Fruit fly (Drosophila melanogaster) whole organism: ENCODE measurements around the gene boi.

Experiments used
- CG8478 ChIP-seq: fragments of >200 bp; optimal IDR thresholded peaks from 2 replicates; lab custom pipeline; 2018; ENCODE audit warnings: inconsistent platforms
- Dll ChIP-seq: fragments of >200 bp; optimal IDR thresholded peaks from 2 replicates; lab custom pipeline; 2017
- EcR ChIP-seq, 2 experiments: fragments of >200 bp; optimal IDR thresholded peaks; 2 replicates each; lab custom pipeline; 2017; ENCODE audit warnings: missing biosample characterization in 2 of 2, missing genetic modification characterization in 2 of 2, missing genetic modification reagents in 2 of 2
- pan ChIP-seq: fragments of >200 bp; optimal IDR thresholded peaks from 2 replicates; lab custom pipeline; 2017
- psq ChIP-seq: fragments of >200 bp; optimal IDR thresholded peaks from 2 replicates; lab custom pipeline; 2017
- usp ChIP-seq: fragments of >200 bp; optimal IDR thresholded peaks from 2 replicates; lab custom pipeline; 2017; ENCODE audit warnings: missing biosample characterization, missing genetic modification characterization, mixed read lengths

The boi gene

dm6 chrX:2461421-2462393 is 8.1 kb downstream of the boi start:
- TF ChIP-seq usp (no peak), pan (lab: Kevin White, UChicago) (no peak), Dll (lab: Kevin White, UChicago) (no peak)

dm6 chrX:2459843-2460242 is 10.0 kb downstream of the boi start:
- no peak for TF ChIP-seq usp
- no peak for TF ChIP-seq psq (lab: Kevin White, UChicago)
- no peak for TF ChIP-seq Dll (lab: Kevin White, UChicago)
- no peak for TF ChIP-seq pan (lab: Kevin White, UChicago)
- no peak for TF ChIP-seq CG8478
- no peak for TF ChIP-seq EcR (GFP tag; optimal IDR thresholded peaks at IDR 0.05; lab: Kevin White, UChicago)

- no peak for TF ChIP-seq CG8478
- TF ChIP-seq EcR (GFP tag; optimal IDR thresholded peaks at IDR 0.05; lab: Kevin White, UChicago), result no peak
- TF ChIP-seq Dll (lab: Kevin White, UChicago), result no peak
- no peak for TF ChIP-seq usp
- no peak for TF ChIP-seq pan (lab: Kevin White, UChicago)
- TF ChIP-seq psq (lab: Kevin White, UChicago), result no peak
These were observed 11.9 kb downstream of the boi start for dm6 chrX:2457863-2458458.

- TF ChIP-seq EcR (GFP tag; optimal IDR thresholded peaks at IDR 0.05; lab: Kevin White, UChicago) (peak in 1 of 2 experiments; percentile 58), Dll (lab: Kevin White, UChicago) (no peak), CG8478 (no peak), usp (no peak), psq (lab: Kevin White, UChicago) (no peak), pan (lab: Kevin White, UChicago) (no peak)
These were observed 14.3 kb downstream of the boi start for dm6 chrX:2455337-2456246.

- no peak for TF ChIP-seq Dll (lab: Kevin White, UChicago)
- no peak for TF ChIP-seq pan (lab: Kevin White, UChicago)
- TF ChIP-seq psq (lab: Kevin White, UChicago), result no peak
- TF ChIP-seq usp, result no peak
- TF ChIP-seq CG8478, result no peak
- no peak for TF ChIP-seq EcR (GFP tag; optimal IDR thresholded peaks at IDR 0.05; lab: Kevin White, UChicago)
These were observed 16.1 kb downstream of the boi start for dm6 chrX:2453772-2454171.

dm6 chrX:2452734-2453133 is 17.1 kb downstream of the boi start:
- TF ChIP-seq EcR (GFP tag; optimal IDR thresholded peaks at IDR 0.05; lab: Kevin White, UChicago), result no peak
- no peak for TF ChIP-seq psq (lab: Kevin White, UChicago)
- no peak for TF ChIP-seq usp
- TF ChIP-seq CG8478, result no peak
- TF ChIP-seq Dll (lab: Kevin White, UChicago), result no peak
- TF ChIP-seq pan (lab: Kevin White, UChicago), result no peak

- no peak for TF ChIP-seq pan (lab: Kevin White, UChicago)
- no peak for TF ChIP-seq Dll (lab: Kevin White, UChicago)
- TF ChIP-seq psq (lab: Kevin White, UChicago), result no peak
- TF ChIP-seq CG8478, result no peak
- TF ChIP-seq usp, result no peak
- TF ChIP-seq EcR (GFP tag; optimal IDR thresholded peaks at IDR 0.05; lab: Kevin White, UChicago), result no peak
These were observed 22.0 kb downstream of the boi start, which contains the start of gene z for dm6 chrX:2447750-2448299. Gene z (plus strand): TSS chrX:2447769.

dm6 chrX:2443798-2444197 is 26.0 kb downstream of the boi start, which contains the start of gene tko:
Gene tko (minus strand): TSS chrX:2443976.
- TF ChIP-seq EcR (GFP tag; optimal IDR thresholded peaks at IDR 0.05; lab: Kevin White, UChicago) (no peak), pan (lab: Kevin White, UChicago) (no peak), psq (lab: Kevin White, UChicago) (no peak), CG8478 (no peak), Dll (lab: Kevin White, UChicago) (no peak), usp (no peak)

dm6 chrX:2440219-2440618 is 29.6 kb downstream of the boi start:
- no peak for TF ChIP-seq psq (lab: Kevin White, UChicago)
- TF ChIP-seq CG8478, result no peak
- TF ChIP-seq EcR (GFP tag; optimal IDR thresholded peaks at IDR 0.05; lab: Kevin White, UChicago), result no peak
- no peak for TF ChIP-seq usp
- TF ChIP-seq pan (lab: Kevin White, UChicago), result no peak
- TF ChIP-seq Dll (lab: Kevin White, UChicago), result no peak

dm6 chrX:2434913-2435312 is 34.9 kb downstream of the boi start:
- TF ChIP-seq usp (no peak), CG8478 (no peak), EcR (GFP tag; optimal IDR thresholded peaks at IDR 0.05; lab: Kevin White, UChicago) (no peak), Dll (lab: Kevin White, UChicago) (no peak), pan (lab: Kevin White, UChicago) (no peak), psq (lab: Kevin White, UChicago) (no peak)

- TF ChIP-seq CG8478 (no peak), EcR (GFP tag; optimal IDR thresholded peaks at IDR 0.05; lab: Kevin White, UChicago) (no peak)
These were observed 40.9 kb downstream of the boi start, which contains the start of gene gt for dm6 chrX:2428903-2429302. Gene gt (minus strand): TSS chrX:2428967.
